Worm (Caenorhabditis elegans) whole organism, young adult: ENCODE measurements around the gene K10D11.2.

Experiments used
- B0019.2 ChIP-seq: fragments of 200-800 bp; sonication (Bioruptor generic); conservative IDR thresholded peaks from 2 replicates; pipeline ENCODE4 v1.3.6; 2022; ENCODE audit warnings: missing genetic modification reagents, missing genetic modification characterization, missing compliant biosample characterization
- C17E4.6 ChIP-seq: fragments of 200-800 bp; sonication (Bioruptor generic); IDR thresholded peaks from 2 replicates; pipeline ENCODE4 v1.3.6; 2022; ENCODE audit warnings: missing genetic modification reagents, missing genetic modification characterization, missing compliant biosample characterization
- F23B12.7 ChIP-seq: sonication (generic microtip); optimal IDR thresholded peaks from 2 replicates; lab custom pipeline; 2017; ENCODE audit warnings: missing genetic modification characterization, mild to moderate bottlenecking, missing compliant biosample characterization, antibody characterized with exemption, moderate library complexity; ENCODE audit not compliant: insufficient read depth
- F37B4.10 ChIP-seq: fragments of 200-800 bp; sonication (Bioruptor generic); IDR thresholded peaks from 2 replicates; pipeline ENCODE4 v1.3.6; 2022; ENCODE audit warnings: missing genetic modification characterization, missing compliant biosample characterization
- F55B11.4 ChIP-seq: sonication (generic microtip); optimal IDR thresholded peaks from 2 replicates; lab custom pipeline; 2016; ENCODE audit warnings: missing compliant biosample characterization, missing genetic modification characterization, borderline replicate concordance; ENCODE audit not compliant: insufficient read depth
- K12H6.12 ChIP-seq: fragments of 200-800 bp; sonication (Bioruptor generic); optimal IDR thresholded peaks from 2 replicates; lab custom pipeline; 2018; ENCODE audit warnings: mild to moderate bottlenecking, missing genetic modification characterization, missing compliant biosample characterization
- Y56A3A.18 ChIP-seq: fragments of 200-800 bp; sonication (Bioruptor generic); IDR thresholded peaks from 2 replicates; pipeline ENCODE4 v1.3.6; 2022; ENCODE audit warnings: missing genetic modification reagents, missing genetic modification characterization, missing compliant biosample characterization
- Y95B8A.8 ChIP-seq: fragments of 200-800 bp; sonication (Bioruptor generic); IDR thresholded peaks from 2 replicates; pipeline ENCODE4 v1.3.6; 2022; ENCODE audit warnings: missing genetic modification reagents, missing genetic modification characterization, missing compliant biosample characterization
- akir-1 ChIP-seq: fragments of 200-800 bp; sonication (Bioruptor generic); optimal IDR thresholded peaks from 2 replicates; lab custom pipeline; 2018; ENCODE audit warnings: mild to moderate bottlenecking, missing genetic modification characterization, moderate library complexity, missing compliant biosample characterization
- attf-5 ChIP-seq: fragments of 200-800 bp; sonication (Bioruptor generic); optimal IDR thresholded peaks from 2 replicates; lab custom pipeline; 2018; ENCODE audit warnings: mild to moderate bottlenecking, missing genetic modification characterization, missing compliant biosample characterization
- ceh-100 ChIP-seq: fragments of 200-800 bp; sonication (Bioruptor generic); IDR thresholded peaks from 2 replicates; pipeline ENCODE4 v1.3.6; 2022; ENCODE audit warnings: missing genetic modification reagents, missing genetic modification characterization, missing compliant biosample characterization
- ceh-40 ChIP-seq: fragments of 200-800 bp; sonication (Bioruptor generic); IDR thresholded peaks from 2 replicates; pipeline ENCODE4 v1.3.6; 2022; ENCODE audit warnings: missing genetic modification characterization, missing compliant biosample characterization
- dox-1 ChIP-seq: fragments of 200-800 bp; sonication (Bioruptor generic); IDR thresholded peaks from 2 replicates; pipeline ENCODE4 v1.3.6; 2022; ENCODE audit warnings: missing genetic modification reagents, missing genetic modification characterization, missing compliant biosample characterization
- efl-1 ChIP-seq: fragments of 150-350 bp; optimal IDR thresholded peaks from 2 replicates; lab custom pipeline; 2014; ENCODE audit warnings: missing biosample characterization, missing genetic modification reagents, missing genetic modification characterization
- egl-18 ChIP-seq: fragments of 200-800 bp; sonication (Bioruptor generic); IDR thresholded peaks from 2 replicates; pipeline ENCODE4 v1.3.6; 2022; ENCODE audit warnings: missing genetic modification reagents, missing genetic modification characterization, missing compliant biosample characterization
- egrh-3 ChIP-seq: fragments of 200-800 bp; sonication (Bioruptor generic); IDR thresholded peaks from 2 replicates; pipeline ENCODE4 v1.3.6; 2022; ENCODE audit warnings: missing genetic modification reagents, missing genetic modification characterization, missing compliant biosample characterization
- ets-4 ChIP-seq: fragments of 200-800 bp; sonication (Bioruptor generic); optimal IDR thresholded peaks from 2 replicates; lab custom pipeline; 2018; ENCODE audit warnings: mild to moderate bottlenecking, missing genetic modification characterization, missing compliant biosample characterization
- fkh-3 ChIP-seq: sonication (generic microtip); optimal IDR thresholded peaks from 2 replicates; lab custom pipeline; 2016; ENCODE audit warnings: mild to moderate bottlenecking, missing genetic modification characterization, missing compliant biosample characterization
- him-1 ChIP-seq: sonication (generic microtip); optimal IDR thresholded peaks from 2 replicates; lab custom pipeline; 2016; ENCODE audit warnings: missing genotype, missing genetic modification reagents, missing genetic modification characterization, missing compliant biosample characterization
- hlh-12 ChIP-seq: sonication (generic microtip); optimal IDR thresholded peaks from 2 replicates; lab custom pipeline; 2016; ENCODE audit warnings: missing genetic modification characterization, missing compliant biosample characterization
- hlh-26 ChIP-seq: fragments of 200-800 bp; sonication (Bioruptor generic); conservative IDR thresholded peaks from 2 replicates; pipeline ENCODE4 v1.3.6; 2022; ENCODE audit warnings: missing genetic modification reagents, missing genetic modification characterization, missing compliant biosample characterization
- hsf-1 ChIP-seq: fragments of 200-800 bp; sonication (Bioruptor generic); IDR thresholded peaks from 2 replicates; pipeline ENCODE4 v1.3.6; 2022; ENCODE audit warnings: missing genetic modification reagents, missing genetic modification characterization, missing compliant biosample characterization
- let-607 ChIP-seq, 2 experiments: fragments of 200-800 bp in 1 of 2; sonication (Bioruptor generic) in 1 of 2; sonication (generic microtip) in 1 of 2; optimal IDR thresholded peaks; 2 replicates each; lab custom pipeline; 2016 to 2018; ENCODE audit warnings: mild to moderate bottlenecking in 2 of 2, missing compliant biosample characterization in 2 of 2, missing genetic modification characterization in 2 of 2, moderate library complexity in 2 of 2, missing genotype in 1 of 2
- lin-40 ChIP-seq: sonication (generic microtip); optimal IDR thresholded peaks from 2 replicates; lab custom pipeline; 2016; ENCODE audit warnings: missing genetic modification characterization, mild to moderate bottlenecking, missing compliant biosample characterization, missing genotype, missing genetic modification reagents
- lir-1 ChIP-seq: fragments of 200-800 bp; sonication (Bioruptor generic); conservative IDR thresholded peaks from 2 replicates; pipeline ENCODE4 v1.3.6; 2022; ENCODE audit warnings: missing genetic modification reagents, missing genetic modification characterization, missing compliant biosample characterization
- lsy-27 ChIP-seq: sonication (generic microtip); optimal IDR thresholded peaks from 2 replicates; lab custom pipeline; 2017; ENCODE audit warnings: missing genetic modification characterization, mild to moderate bottlenecking, missing compliant biosample characterization, antibody characterized with exemption, missing genotype, borderline replicate concordance; ENCODE audit not compliant: insufficient read depth
- madf-3 ChIP-seq: fragments of 200-800 bp; sonication (Bioruptor generic); IDR thresholded peaks from 2 replicates; pipeline ENCODE4 v1.3.6; 2022; ENCODE audit warnings: missing genetic modification reagents, missing genetic modification characterization, missing compliant biosample characterization
- madf-6 ChIP-seq: fragments of 200-800 bp; sonication (Bioruptor generic); IDR thresholded peaks from 2 replicates; pipeline ENCODE4 v1.3.6; 2022; ENCODE audit warnings: missing genetic modification reagents, missing genetic modification characterization, missing compliant biosample characterization
- madf-8 ChIP-seq: fragments of 200-800 bp; sonication (Bioruptor generic); conservative IDR thresholded peaks from 2 replicates; pipeline ENCODE4 v1.3.6; 2022; ENCODE audit warnings: missing genetic modification reagents, missing genetic modification characterization, missing compliant biosample characterization
- mel-28 ChIP-seq: sonication (generic microtip); optimal IDR thresholded peaks from 2 replicates; lab custom pipeline; 2016; ENCODE audit warnings: borderline replicate concordance, mild to moderate bottlenecking, missing genetic modification characterization, missing compliant biosample characterization
- mes-4 ChIP-seq: sonication (generic microtip); optimal IDR thresholded peaks from 2 replicates; lab custom pipeline; 2016; ENCODE audit warnings: missing genotype, missing genetic modification characterization, missing compliant biosample characterization
- nfyb-1 ChIP-seq: fragments of 200-800 bp; sonication (Bioruptor generic); IDR thresholded peaks from 2 replicates; pipeline ENCODE4 v1.3.6; 2022; ENCODE audit warnings: missing genetic modification reagents, missing genetic modification characterization, missing compliant biosample characterization
- nhr-80 ChIP-seq: sonication (generic microtip); optimal IDR thresholded peaks from 2 replicates; lab custom pipeline; 2016; ENCODE audit warnings: missing genetic modification characterization, missing compliant biosample characterization
- nhr-90 ChIP-seq: sonication (generic microtip); optimal IDR thresholded peaks from 2 replicates; lab custom pipeline; 2016; ENCODE audit warnings: missing genotype, mild to moderate bottlenecking, missing genetic modification characterization, missing compliant biosample characterization
- rcor-1 ChIP-seq: fragments of 200-800 bp; sonication (Bioruptor generic); IDR thresholded peaks from 2 replicates; pipeline ENCODE4 v1.3.6; 2022; ENCODE audit warnings: missing genetic modification reagents, missing genetic modification characterization, missing compliant biosample characterization
- rec-8 ChIP-seq, 2 experiments: sonication (generic microtip); optimal IDR thresholded peaks; 2 replicates each; lab custom pipeline; 2016; ENCODE audit warnings: mild to moderate bottlenecking in 2 of 2, missing genetic modification characterization in 2 of 2, missing genetic modification reagents in 2 of 2, missing genotype in 2 of 2, missing biosample characterization in 1 of 2, missing compliant biosample characterization in 1 of 2, moderate library complexity in 1 of 2
- rpc-1 ChIP-seq, 2 experiments: fragments of 150-350 bp in 1 of 2; sonication (generic microtip) in 1 of 2; optimal IDR thresholded peaks; 2 replicates each; lab custom pipeline; 2014 to 2018; ENCODE audit warnings: missing biosample characterization in 1 of 2, missing genetic modification characterization in 1 of 2, missing genetic modification reagents in 1 of 2, missing genotype in 1 of 2
- snpc-1.1 ChIP-seq: sonication (generic microtip); optimal IDR thresholded peaks from 2 replicates; lab custom pipeline; 2017; ENCODE audit warnings: missing genetic modification characterization, mild to moderate bottlenecking, missing compliant biosample characterization, antibody characterized with exemption, moderate library complexity, missing genotype, missing genetic modification reagents; ENCODE audit not compliant: insufficient read depth
- snpc-4 ChIP-seq, 5 experiments: fragments of 150-350 bp in 1 of 5; sonication (generic microtip) in 4 of 5; optimal IDR thresholded peaks; 2 replicates each; lab custom pipeline; 2014 to 2018; ENCODE audit warnings: missing genetic modification characterization in 5 of 5, missing biosample characterization in 3 of 5, antibody characterized with exemption in 2 of 5, mild to moderate bottlenecking in 2 of 5, missing compliant biosample characterization in 2 of 5, missing genotype in 2 of 5, moderate library complexity in 2 of 5, missing genetic modification reagents in 1 of 5
- sptf-2 ChIP-seq: fragments of 200-800 bp; sonication (Bioruptor generic); optimal IDR thresholded peaks from 2 replicates; lab custom pipeline; 2018; ENCODE audit warnings: mild to moderate bottlenecking, missing genetic modification characterization, missing compliant biosample characterization
- tbp1 ChIP-seq: fragments of 200-800 bp; sonication (Bioruptor generic); optimal IDR thresholded peaks from 2 replicates; lab custom pipeline; 2018; ENCODE audit warnings: mild to moderate bottlenecking, missing genetic modification characterization, missing compliant biosample characterization
- unc-62 ChIP-seq: fragments of 150-350 bp; optimal IDR thresholded peaks from 2 replicates; lab custom pipeline; 2014; ENCODE audit warnings: missing biosample characterization, missing genetic modification reagents, missing genetic modification characterization
- zfh-2 ChIP-seq: fragments of 200-800 bp; sonication (Bioruptor generic); conservative IDR thresholded peaks from 2 replicates; pipeline ENCODE4 v1.3.6; 2022; ENCODE audit warnings: missing genetic modification reagents, missing genetic modification characterization, missing compliant biosample characterization
- ztf-22 ChIP-seq: fragments of 200-800 bp; sonication (Bioruptor generic); optimal IDR thresholded peaks from 2 replicates; lab custom pipeline; 2018; ENCODE audit warnings: mild to moderate bottlenecking, missing genetic modification characterization, moderate library complexity, missing compliant biosample characterization
- ztf-25 ChIP-seq: fragments of 200-800 bp; sonication (Bioruptor generic); IDR thresholded peaks from 2 replicates; pipeline ENCODE4 v1.3.6; 2022; ENCODE audit warnings: missing genetic modification reagents, missing genetic modification characterization, missing compliant biosample characterization
- ztf-26 ChIP-seq: sonication (generic microtip); optimal IDR thresholded peaks from 2 replicates; lab custom pipeline; 2017; ENCODE audit warnings: missing genetic modification characterization, missing compliant biosample characterization
- ztf-6 ChIP-seq: fragments of 200-800 bp; sonication (Bioruptor generic); IDR thresholded peaks from 2 replicates; pipeline ENCODE4 v1.3.6; 2022; ENCODE audit warnings: missing genetic modification reagents, missing genetic modification characterization, missing compliant biosample characterization

The K10D11.2 gene

ce11 chrIV:13026762-13027161 lies 48.0 kb downstream of the K10D11.2 start (continued):
- TF ChIP-seq fkh-3 (tag; lab: Kevin White, UChicago) (no peak), rec-8 (tag; optimal IDR thresholded peaks at IDR 0.05; lab: Kevin White, UChicago) (no peak), nfyb-1 (GFP tag; lab: Robert Waterston, UW) (peak; percentile 70), F55B11.4 (tag; lab: Kevin White, UChicago) (no peak), akir-1 (GFP tag; lab: Kevin White, UChicago) (no peak), hsf-1 (0 out of 2 replicates have a peak, but pooled peaks have one; percentile 10), ztf-26 (tag; lab: Kevin White, UChicago) (no peak), dox-1 (GFP tag; lab: Robert Waterston, UW) (peak; percentile 61; the same call in 1 of the 2 replicates), ztf-22 (GFP tag; lab: Kevin White, UChicago) (peak; percentile 34), egrh-3 (GFP tag; lab: Robert Waterston, UW) (0 out of 2 replicates have a peak, but pooled peaks have one; percentile 5), him-1 (tag; lab: Kevin White, UChicago) (no peak), F37B4.10 (GFP tag; lab: Robert Waterston, UW) (no peak), lin-40 (tag; lab: Kevin White, UChicago) (no peak), unc-62 (GFP tag; lab: Kevin White, UChicago) (no peak), efl-1 (GFP tag; lab: Kevin White, UChicago) (no peak), lsy-27 (tag; lab: Kevin White, UChicago) (no peak), rcor-1 (GFP tag; lab: Robert Waterston, UW) (no peak), egl-18 (GFP tag; lab: Robert Waterston, UW) (no peak), sptf-2 (GFP tag; lab: Kevin White, UChicago) (no peak), B0019.2 (GFP tag; lab: Robert Waterston, UW) (no peak), madf-3 (no peak), ztf-25 (GFP tag; lab: Robert Waterston, UW) (no peak), let-607 (tag; optimal IDR thresholded peaks at IDR 0.05; lab: Kevin White, UChicago) (peak; percentile 34 to 46), ceh-40 (GFP tag; lab: Robert Waterston, UW) (no peak), snpc-4 (GFP tag; optimal IDR thresholded peaks at IDR 0.05; lab: Kevin White, UChicago) (no peak), snpc-4 (tag; optimal IDR thresholded peaks at IDR 0.05; lab: Kevin White, UChicago) (no peak), mes-4 (tag; lab: Kevin White, UChicago) (no peak), snpc-1.1 (no peak), K12H6.12 (tag; lab: Kevin White, UChicago) (no peak), mel-28 (tag; lab: Kevin White, UChicago) (no peak), ets-4 (GFP tag; lab: Kevin White, UChicago) (peak; percentile 70), Y56A3A.18 (peak; percentile 73; the same call in 1 of the 2 replicates), madf-6 (GFP tag; lab: Robert Waterston, UW) (no peak), ztf-6 (GFP tag; lab: Robert Waterston, UW) (no peak), lir-1 (GFP tag; lab: Robert Waterston, UW) (no peak), C17E4.6 (GFP tag; lab: Robert Waterston, UW) (no peak), hlh-26 (no peak), rpc-1 (optimal IDR thresholded peaks at IDR 0.05; lab: Kevin White, UChicago) (no peak), rpc-1 (tag; optimal IDR thresholded peaks at IDR 0.05; lab: Kevin White, UChicago) (no peak), hlh-12 (no peak), madf-8 (GFP tag; lab: Robert Waterston, UW) (no peak), ceh-100 (GFP tag; lab: Robert Waterston, UW) (no peak), nhr-90 (peak; percentile 49), nhr-80 (tag; lab: Kevin White, UChicago) (peak; percentile 98), attf-5 (GFP tag; lab: Kevin White, UChicago) (peak; percentile 48), tbp1 (GFP tag; lab: Kevin White, UChicago) (peak; percentile 23), Y95B8A.8 (no peak), F23B12.7 (tag; lab: Kevin White, UChicago) (no peak), zfh-2 (GFP tag; lab: Robert Waterston, UW) (peak; percentile 36; the same call in 1 of the 2 replicates)
